Worm (Caenorhabditis elegans): ENCODE results near the gene F42G8.8.

F42G8.8 gene

DNA sequence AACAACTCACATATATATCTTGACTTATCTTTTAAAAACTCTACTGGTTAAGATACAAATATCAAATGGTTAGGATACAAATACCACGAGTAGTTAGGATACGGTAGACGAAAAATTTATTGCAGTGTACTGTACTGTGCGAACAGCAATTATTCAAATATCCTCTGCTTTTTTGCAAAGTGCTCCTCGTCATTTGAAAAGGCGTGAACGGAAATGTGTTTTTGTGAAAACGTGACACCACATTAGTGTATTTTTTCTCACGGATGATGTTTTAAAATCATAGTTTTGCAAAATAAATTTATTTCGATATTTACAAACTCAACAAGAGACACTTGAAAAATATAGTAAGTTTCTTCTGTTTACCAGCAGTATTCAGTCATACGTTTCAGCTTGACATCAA, at the start of gene F42G8.8:
Gene F42G8.8, plus strand, starts transcription at position 301 of the 400 bp plus-strand sequence.
- TF ChIP-seq unc-62 (GFP tag; optimal IDR thresholded peaks at IDR 0.05): no peak

DNA sequence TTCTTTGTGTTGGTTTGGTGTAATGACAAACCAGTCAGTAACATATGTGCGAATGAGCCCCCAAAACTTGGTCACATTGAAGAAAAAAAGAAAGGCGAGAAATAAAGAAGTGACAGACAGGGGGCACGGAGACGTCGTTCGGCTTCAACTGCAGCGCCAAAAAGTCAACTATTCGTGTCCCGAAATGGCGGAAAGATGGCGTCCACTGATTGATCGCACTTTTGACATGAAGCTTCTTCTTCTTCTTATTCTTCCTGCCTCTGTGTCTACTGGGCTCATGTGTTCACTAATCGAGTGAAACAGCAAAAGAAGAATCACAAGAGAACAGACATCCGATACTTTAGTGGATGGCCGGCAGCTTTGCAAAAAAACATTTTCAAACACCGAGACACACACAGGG, 49.8 kb upstream of the F42G8.8 start:
- TF ChIP-seq unc-62 (GFP tag; optimal IDR thresholded peaks at IDR 0.05): no peak

DNA sequence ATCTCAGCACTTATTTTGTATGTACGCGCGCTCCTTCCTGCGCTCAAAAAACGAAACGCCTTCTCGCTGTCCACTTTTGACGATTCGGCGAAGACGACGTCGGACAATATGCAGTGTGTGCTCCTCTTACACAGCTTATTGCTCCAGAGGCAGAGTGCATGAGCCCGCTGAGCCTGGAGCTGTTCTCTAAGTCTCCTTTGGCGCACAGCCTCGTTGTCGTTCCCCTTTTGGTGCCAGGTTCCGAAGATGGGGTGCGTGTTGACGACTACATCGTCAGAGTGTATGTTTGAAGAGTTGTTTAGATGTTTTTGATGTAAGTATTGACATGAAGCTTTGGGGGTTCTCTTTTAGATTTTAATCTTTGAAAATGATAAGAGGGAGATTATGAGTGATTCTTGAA, 48.6 kb upstream of the F42G8.8 start:
- TF ChIP-seq unc-62 (GFP tag; optimal IDR thresholded peaks at IDR 0.05): no peak

DNA sequence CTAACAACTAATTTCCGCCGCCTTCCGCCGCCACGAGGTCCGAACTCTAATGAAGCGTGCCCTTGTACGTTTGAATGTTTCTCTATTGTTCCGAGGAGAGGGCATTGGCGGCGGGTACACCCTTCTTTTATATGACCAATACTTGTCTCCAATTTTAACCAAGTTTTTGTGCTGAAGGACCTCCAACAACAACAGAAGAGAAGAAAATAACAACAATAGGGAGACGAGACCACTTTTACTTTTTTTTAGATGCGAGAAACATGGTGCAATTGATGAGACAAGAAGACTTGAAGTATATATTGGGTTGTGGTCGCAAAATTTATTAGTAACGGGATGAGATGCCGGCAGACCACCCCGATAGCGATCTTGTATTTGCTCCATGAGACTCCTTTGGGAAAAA, 48.0 kb upstream of the F42G8.8 start:
- TF ChIP-seq unc-62 (GFP tag; optimal IDR thresholded peaks at IDR 0.05): no peak

DNA sequence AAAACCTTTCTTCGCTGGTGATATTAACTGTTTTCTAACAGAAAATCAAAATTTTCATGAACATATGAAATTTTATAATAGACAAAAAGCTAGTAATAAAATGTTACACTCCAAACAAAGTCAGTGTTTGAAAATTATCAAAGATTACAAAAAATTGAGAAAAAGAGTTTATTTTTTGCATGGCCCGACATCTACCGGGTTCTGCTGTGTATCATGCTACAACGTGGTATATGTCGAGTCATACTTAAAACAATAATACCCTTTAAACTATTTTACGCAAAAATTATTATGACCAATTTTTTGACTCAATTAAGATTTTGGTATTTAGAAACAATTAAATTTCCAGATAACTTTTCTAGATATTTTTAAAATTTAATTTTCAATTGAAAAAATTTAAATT, 43.4 kb upstream of the F42G8.8 start:
- no peak for TF ChIP-seq unc-62 (GFP tag; optimal IDR thresholded peaks at IDR 0.05)

DNA sequence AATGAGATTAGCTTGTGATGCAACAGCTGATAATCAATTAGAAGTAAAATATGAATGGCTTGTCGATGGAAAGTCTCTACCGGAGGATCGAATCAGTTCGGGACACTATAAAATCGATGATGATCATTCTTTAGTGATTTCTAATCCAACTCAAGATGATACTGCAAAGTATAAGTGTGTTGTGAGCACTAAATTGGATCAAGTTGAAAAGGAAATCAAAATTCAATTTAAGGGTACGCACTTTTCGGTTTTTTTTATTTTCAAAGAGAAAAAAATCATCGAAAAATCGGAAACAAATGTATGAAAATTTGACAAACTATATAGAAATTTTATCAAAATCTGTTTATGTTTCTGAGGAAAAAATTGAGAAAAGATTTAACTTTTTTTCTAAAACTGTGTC, 42.4 kb upstream of the F42G8.8 start:
- no peak for TF ChIP-seq unc-62 (GFP tag; optimal IDR thresholded peaks at IDR 0.05)

DNA sequence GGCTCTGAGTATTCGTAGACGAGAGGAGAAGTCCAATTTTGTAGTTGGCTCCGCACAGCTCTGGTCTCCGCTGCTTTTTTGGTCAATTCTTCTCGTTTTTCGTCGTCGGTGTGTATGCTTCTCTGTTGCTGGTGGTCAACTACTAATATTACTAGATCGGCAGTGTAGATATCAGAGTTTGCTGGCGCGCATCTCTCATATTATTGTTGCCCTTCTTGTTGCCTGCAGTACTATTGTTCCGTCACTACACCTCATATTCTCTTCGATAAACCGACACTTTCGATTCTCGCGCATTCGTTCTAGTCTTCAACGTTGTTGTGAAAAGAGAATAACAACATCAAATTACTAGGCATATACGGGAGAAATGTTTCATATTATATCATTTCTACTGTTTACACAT, 38.7 kb upstream of the F42G8.8 start:
- no peak for TF ChIP-seq unc-62 (GFP tag; optimal IDR thresholded peaks at IDR 0.05)

DNA sequence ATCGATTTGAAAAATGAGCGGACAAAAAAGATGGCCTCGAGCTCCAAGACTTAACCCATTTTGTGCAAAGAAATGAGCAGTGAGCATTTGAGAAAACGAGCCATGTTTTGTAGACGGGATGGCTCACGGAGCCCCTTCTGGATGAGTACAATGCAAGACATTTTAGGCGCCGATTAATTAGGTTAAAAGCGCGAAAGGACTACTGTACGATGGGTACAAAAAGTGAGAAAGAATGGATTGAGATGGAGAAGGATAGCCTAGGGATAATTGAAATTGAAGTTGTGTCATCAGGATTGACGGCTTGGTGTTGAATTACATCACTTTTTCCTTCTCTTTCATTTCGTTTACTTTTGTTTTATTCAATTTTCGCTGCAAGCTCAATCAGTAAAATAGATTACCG, 38.1 kb upstream of the F42G8.8 start:
- TF ChIP-seq unc-62 (GFP tag; optimal IDR thresholded peaks at IDR 0.05): no peak

DNA sequence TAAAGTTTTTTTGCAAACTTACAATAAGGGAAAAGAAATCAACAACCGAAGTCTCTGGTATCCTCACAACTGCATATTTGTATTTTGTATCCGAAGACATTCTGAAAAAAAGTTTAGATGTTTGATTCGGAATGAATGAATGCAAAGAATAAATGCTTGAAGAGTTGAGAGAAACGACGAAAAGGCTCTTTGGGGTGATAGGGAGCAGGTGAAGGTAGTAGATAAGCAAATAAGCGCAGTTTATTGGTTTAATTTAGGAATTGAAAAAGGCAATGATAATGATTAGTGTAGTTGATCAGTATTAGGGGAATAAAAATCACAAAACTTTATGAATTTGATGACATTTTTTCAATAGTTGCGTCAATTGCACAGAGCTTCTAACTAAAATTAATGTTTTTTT, 32.3 kb upstream of the F42G8.8 start, which contains the start of gene nsy-7:
Gene nsy-7, minus strand, starts transcription at position 101 of the 400 bp plus-strand sequence.
- no peak for TF ChIP-seq unc-62 (GFP tag; optimal IDR thresholded peaks at IDR 0.05)

DNA sequence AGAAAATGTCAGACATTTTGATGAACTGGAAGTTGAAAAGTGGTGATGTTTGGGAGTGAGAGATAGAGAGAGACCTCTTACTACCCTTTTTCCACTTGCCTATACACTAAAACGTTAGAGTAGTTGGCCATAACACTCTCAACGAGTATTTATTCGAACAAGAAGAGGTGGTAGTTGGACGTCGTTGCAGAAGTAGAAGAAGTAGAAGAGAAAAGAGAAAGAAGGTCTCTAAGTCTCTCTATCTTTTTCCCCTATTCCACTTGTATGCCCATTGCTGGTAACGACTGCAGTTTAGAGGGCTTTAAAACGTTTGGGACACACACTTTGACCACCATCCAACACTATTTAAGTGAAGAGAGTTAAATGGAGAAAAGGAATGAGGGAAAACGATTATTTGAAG, 27.4 kb upstream of the F42G8.8 start:
- no peak for TF ChIP-seq unc-62 (GFP tag; optimal IDR thresholded peaks at IDR 0.05)

DNA sequence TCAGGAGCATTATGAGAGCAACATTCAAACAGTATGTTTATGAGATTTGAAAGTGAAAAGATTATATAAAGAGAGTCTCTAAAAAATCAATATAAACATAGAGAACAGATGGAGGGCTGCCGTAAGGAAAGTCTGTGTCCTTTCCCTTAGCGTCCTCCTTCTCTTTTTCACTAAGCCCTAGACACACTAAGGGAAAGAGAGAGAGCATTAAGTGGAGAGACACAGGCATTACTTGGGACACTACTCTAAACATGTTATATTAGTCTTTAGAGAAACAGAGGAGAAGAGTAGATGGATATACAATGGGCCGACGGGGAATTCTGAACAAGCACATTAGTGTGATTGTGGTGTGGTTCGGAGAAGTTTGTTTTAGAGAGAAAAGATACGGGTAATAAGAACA, 22.5 kb upstream of the F42G8.8 start:
- TF ChIP-seq unc-62 (GFP tag; optimal IDR thresholded peaks at IDR 0.05): no peak

DNA sequence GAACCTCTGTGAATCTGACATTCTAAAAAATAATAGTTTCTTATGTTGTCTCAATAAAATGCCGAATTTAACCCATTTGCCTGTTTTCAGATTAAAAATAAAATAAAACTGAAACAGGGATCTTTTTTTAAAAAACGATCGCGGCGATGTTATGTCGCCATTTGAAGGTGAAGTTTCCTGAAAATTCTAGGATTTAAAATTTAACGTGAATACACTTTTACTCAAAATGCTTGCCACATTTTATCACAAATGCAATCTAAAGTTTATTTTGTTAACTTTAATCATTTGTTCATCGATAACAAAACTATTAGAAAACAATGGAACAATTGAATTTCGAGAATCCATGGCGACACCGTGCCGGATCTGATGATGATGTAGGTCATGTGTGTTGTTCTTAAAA, 19.3 kb upstream of the F42G8.8 start, which contains the start of gene Y42H9AR.2:
Gene Y42H9AR.2, plus strand, starts transcription at position 301 of the 400 bp plus-strand sequence.
- no peak for TF ChIP-seq unc-62 (GFP tag; optimal IDR thresholded peaks at IDR 0.05)

DNA sequence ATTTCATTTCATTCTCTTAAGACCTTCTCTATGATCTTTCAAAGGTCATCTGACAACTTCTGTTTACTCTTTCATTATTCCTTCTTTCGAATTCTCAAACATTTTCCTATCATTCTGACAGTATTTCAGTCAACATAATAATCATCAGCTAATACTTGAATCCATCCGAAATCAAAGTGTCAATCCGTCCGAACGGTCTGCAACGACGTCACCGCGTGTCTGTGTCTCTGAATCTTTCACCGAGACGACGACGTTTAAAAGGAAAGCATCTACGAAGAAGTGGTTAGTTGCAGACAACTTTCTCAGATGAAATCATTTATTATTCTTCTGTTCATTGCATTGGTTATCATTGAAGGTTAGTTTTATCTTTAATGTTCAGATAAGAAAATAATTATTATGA, 16.7 kb upstream of the F42G8.8 start, which contains the start of gene Y42H9AR.5:
Gene Y42H9AR.5, plus strand, starts transcription at position 301 of the 400 bp plus-strand sequence.
- no peak for TF ChIP-seq unc-62 (GFP tag; optimal IDR thresholded peaks at IDR 0.05)

DNA sequence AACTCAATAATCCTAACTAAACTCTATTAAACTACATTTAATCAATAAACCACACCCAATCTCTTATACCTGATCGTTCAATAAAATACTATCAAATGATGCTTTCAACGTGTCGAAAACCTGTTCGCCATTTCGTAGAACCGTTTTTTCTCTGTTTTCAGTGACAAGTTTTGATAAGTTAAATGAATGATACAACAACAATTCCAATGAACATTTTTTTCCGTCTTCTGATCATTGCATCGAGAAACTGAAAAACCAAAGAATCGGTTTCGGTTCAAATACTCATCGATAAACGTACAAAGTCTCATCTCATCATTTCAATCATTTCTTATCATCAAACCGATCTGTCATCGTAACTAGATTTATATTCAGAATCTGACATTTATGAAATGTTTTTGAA, 15.7 kb upstream of the F42G8.8 start:
- no peak for TF ChIP-seq unc-62 (GFP tag; optimal IDR thresholded peaks at IDR 0.05)

DNA sequence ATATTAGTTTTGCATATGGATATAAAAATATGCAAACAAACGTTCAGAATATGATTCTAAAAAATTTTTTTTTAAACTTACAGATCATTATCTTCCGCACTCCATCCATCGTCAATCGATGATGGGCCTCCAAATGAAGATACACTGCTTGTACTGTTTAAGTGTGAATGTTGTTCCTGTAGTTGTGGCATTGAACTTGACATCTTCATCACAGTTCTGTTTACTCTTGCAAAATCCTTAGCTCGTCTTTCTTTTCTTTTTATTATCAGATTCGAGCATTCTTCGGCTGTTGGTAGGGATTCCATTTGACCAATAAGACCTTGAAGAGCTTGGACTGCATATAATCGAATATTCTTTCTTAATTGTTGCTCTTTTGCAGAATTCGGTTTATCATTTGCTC, 13.8 kb upstream of the F42G8.8 start:
- no peak for TF ChIP-seq unc-62 (GFP tag; optimal IDR thresholded peaks at IDR 0.05)

DNA sequence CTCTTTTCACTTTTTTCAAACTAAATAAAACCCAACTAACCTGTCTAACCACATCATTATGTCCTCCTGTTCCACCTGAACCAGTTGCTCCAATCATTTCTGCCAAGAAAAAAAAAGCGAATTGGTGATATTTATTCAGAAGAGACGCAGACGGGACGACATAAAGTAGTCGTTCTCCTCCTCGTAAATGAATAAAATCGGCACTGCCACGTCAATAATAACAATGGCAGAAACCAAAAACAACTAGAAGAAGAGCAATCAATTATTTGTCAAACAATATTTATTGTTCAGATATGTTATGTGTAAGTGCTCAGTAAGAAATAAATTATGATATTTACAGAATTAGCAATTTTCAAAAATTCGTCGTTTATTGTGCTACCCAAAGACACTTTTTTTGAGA, 11.4 kb upstream of the F42G8.8 start, which contains the start of gene rabs-5:
Gene rabs-5, minus strand, starts transcription at position 101 of the 400 bp plus-strand sequence.
- TF ChIP-seq unc-62 (GFP tag; optimal IDR thresholded peaks at IDR 0.05): no peak

DNA sequence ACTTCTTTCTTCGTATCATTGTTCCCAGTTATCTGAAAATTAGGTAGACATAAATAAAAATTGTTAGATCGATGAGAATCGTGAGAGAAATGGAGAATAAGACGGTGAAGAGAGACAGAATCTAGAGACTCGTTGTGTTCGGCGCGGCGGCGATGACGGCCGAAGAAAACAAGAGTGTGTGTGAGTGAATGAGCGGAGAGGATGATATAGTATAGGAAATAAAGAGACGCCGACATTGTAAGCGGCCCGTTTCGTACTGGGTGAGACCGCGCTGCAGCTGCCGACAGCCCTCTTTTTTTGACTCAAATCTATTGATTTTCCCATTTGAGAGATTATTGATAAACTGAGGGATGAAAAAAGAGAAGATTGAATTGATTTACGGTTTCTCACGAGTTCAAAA, 6.7 kb upstream of the F42G8.8 start, which contains the start of gene Y42H9AR.4:
Gene Y42H9AR.4, minus strand, starts transcription at position 32 of the 400 bp plus-strand sequence.
- no peak for TF ChIP-seq unc-62 (GFP tag; optimal IDR thresholded peaks at IDR 0.05)

DNA sequence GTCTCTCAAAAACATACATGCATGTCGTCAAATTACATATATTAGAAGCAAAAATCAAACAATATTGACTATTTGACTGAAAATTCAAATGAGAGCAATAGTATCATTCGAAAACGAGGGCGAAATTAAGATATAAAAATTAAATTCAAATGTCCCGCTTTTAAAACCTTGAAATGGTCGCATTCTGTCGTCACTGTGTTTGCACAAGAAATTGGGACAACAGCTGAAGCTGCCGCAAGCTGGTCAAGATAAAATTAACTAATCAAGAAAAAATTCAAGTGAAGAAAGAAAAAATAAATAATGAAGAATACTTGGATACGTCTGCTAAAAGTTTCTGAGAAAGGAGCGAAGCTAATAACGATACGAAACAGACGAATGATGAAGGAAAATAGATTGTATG, 6.2 kb upstream of the F42G8.8 start:
- no peak for TF ChIP-seq unc-62 (GFP tag; optimal IDR thresholded peaks at IDR 0.05)

Data from whole organism, dauer.